Fruit fly (Drosophila melanogaster) whole organism, embryonic: ENCODE results near the gene CG34282.
A peak's percentile ranks its signal among the peaks of the same experiment; 100 is the strongest.

Source experiments
- CG1024 ChIP-seq: fragments of 200-800 bp; sonication (Bioruptor generic); IDR thresholded peaks from 2 replicates; pipeline ENCODE4 v1.3.6; 2022; ENCODE audit warnings: missing biosample characterization, missing genetic modification characterization
- CG10431 ChIP-seq: fragments of 200-800 bp; sonication (Bioruptor generic); optimal IDR thresholded peaks from 3 replicates; lab custom pipeline; 2018; ENCODE audit warnings: missing biosample characterization, mild to moderate bottlenecking, missing genetic modification characterization
- CG10543 ChIP-seq: fragments of 200-800 bp; sonication (Bioruptor generic); optimal IDR thresholded peaks from 3 replicates; lab custom pipeline; 2017; ENCODE audit warnings: missing biosample characterization, mild to moderate bottlenecking, missing genetic modification characterization, moderate library complexity
- CG11247 ChIP-seq: fragments of 200-800 bp; sonication (Bioruptor generic); IDR thresholded peaks from 2 replicates; pipeline ENCODE4 v1.3.6; 2022; ENCODE audit warnings: missing biosample characterization, missing genetic modification characterization
- CG1233 ChIP-seq: fragments of 200-800 bp; sonication (Bioruptor generic); optimal IDR thresholded peaks from 4 replicates; lab custom pipeline; 2018; ENCODE audit warnings: missing biosample characterization, mild to moderate bottlenecking, missing genetic modification characterization
- CG14441 ChIP-seq: fragments of 200-800 bp; sonication (Bioruptor generic); IDR thresholded peaks from 2 replicates; pipeline ENCODE4 v1.3.6; 2022; ENCODE audit warnings: missing biosample characterization, missing genetic modification characterization
- CG15696 ChIP-seq: fragments of 200-800 bp; sonication (Bioruptor generic); optimal IDR thresholded peaks from 2 replicates; lab custom pipeline; 2019; ENCODE audit warnings: missing biosample characterization, mild to moderate bottlenecking, missing genetic modification characterization, moderate library complexity
- CG1603 ChIP-seq: fragments of 200-800 bp; sonication (Bioruptor generic); optimal IDR thresholded peaks from 2 replicates; lab custom pipeline; 2019; ENCODE audit warnings: missing biosample characterization, mild to moderate bottlenecking, missing genetic modification characterization, moderate library complexity
- CG17612 ChIP-seq: fragments of 200-800 bp; sonication (Bioruptor generic); IDR thresholded peaks from 2 replicates; pipeline ENCODE4 v1.3.6; 2022; ENCODE audit warnings: missing biosample characterization, missing genetic modification characterization
- CG1832 ChIP-seq: fragments of 200-800 bp; sonication (Bioruptor generic); optimal IDR thresholded peaks from 2 replicates; lab custom pipeline; 2017; ENCODE audit warnings: missing biosample characterization, mild to moderate bottlenecking, missing genetic modification characterization, inconsistent platforms
- CG3065 ChIP-seq: fragments of 200-800 bp; sonication (Bioruptor generic); optimal IDR thresholded peaks from 2 replicates; lab custom pipeline; 2016; ENCODE audit warnings: missing biosample characterization, missing genetic modification characterization
- CG31224 ChIP-seq: fragments of 200-800 bp; sonication (Bioruptor generic); IDR thresholded peaks from 2 replicates; pipeline ENCODE4 v1.3.6; 2022; ENCODE audit warnings: missing biosample characterization, missing genetic modification characterization
- CG32772 ChIP-seq: fragments of 200-800 bp; sonication (Bioruptor generic); IDR thresholded peaks from 2 replicates; pipeline ENCODE4 v1.3.6; 2022; ENCODE audit warnings: missing biosample characterization, missing genetic modification characterization
- CG34224 ChIP-seq: fragments of 200-800 bp; sonication (Bioruptor generic); IDR thresholded peaks from 3 replicates; pipeline ENCODE4 v1.3.6; 2022; ENCODE audit warnings: missing biosample characterization, missing genetic modification characterization; ENCODE audit not compliant: partially characterized antibody
- CG5245 ChIP-seq: fragments of 200-800 bp; sonication (Bioruptor generic); optimal IDR thresholded peaks from 3 replicates; lab custom pipeline; 2016; ENCODE audit warnings: missing biosample characterization, missing genetic modification characterization
- CG6689 ChIP-seq: fragments of 200-800 bp; sonication (Bioruptor generic); IDR thresholded peaks from 2 replicates; pipeline ENCODE4 v1.3.6; 2022; ENCODE audit warnings: missing biosample characterization, missing genetic modification characterization
- CG7556 ChIP-seq: fragments of 200-800 bp; sonication (Bioruptor generic); optimal IDR thresholded peaks from 2 replicates; lab custom pipeline; 2017; ENCODE audit warnings: missing biosample characterization, mild to moderate bottlenecking, missing genetic modification characterization
- CG8290 ChIP-seq, 3 experiments: fragments of 200-800 bp; sonication (Bioruptor generic); optimal IDR thresholded peaks; 2 replicates each; lab custom pipeline; 2016 to 2019; ENCODE audit warnings: missing biosample characterization in 3 of 3, missing genetic modification characterization in 3 of 3, mild to moderate bottlenecking in 2 of 3, moderate library complexity in 1 of 3
- CG8388 ChIP-seq: fragments of 200-800 bp; sonication (Bioruptor generic); optimal IDR thresholded peaks from 2 replicates; lab custom pipeline; 2019; ENCODE audit warnings: missing biosample characterization, mild to moderate bottlenecking, missing genetic modification characterization, moderate library complexity
- CG9932 ChIP-seq: fragments of 200-800 bp; sonication (Bioruptor generic); IDR thresholded peaks from 2 replicates; pipeline ENCODE4 v1.3.6; 2022; ENCODE audit warnings: missing biosample characterization, missing genetic modification characterization
- CTCF ChIP-seq: fragments of 200-800 bp; sonication (Bioruptor generic); optimal IDR thresholded peaks from 2 replicates; lab custom pipeline; 2017; ENCODE audit warnings: missing biosample characterization, mild to moderate bottlenecking, missing genetic modification characterization, moderate library complexity
- D19B ChIP-seq: fragments of 200-800 bp; sonication (Bioruptor generic); optimal IDR thresholded peaks from 2 replicates; lab custom pipeline; 2017; ENCODE audit warnings: missing biosample characterization, mild to moderate bottlenecking, missing genetic modification characterization
- Ets97D ChIP-seq: fragments of 200-800 bp; sonication (Bioruptor generic); optimal IDR thresholded peaks from 3 replicates; lab custom pipeline; 2016; ENCODE audit warnings: missing biosample characterization, missing genetic modification characterization
- Hmr ChIP-seq: fragments of 200-800 bp; sonication (Bioruptor generic); optimal IDR thresholded peaks from 3 replicates; lab custom pipeline; 2017; ENCODE audit warnings: mild to moderate bottlenecking, missing biosample characterization, missing genetic modification reagents, missing genetic modification characterization
- Hr39 ChIP-seq: fragments of >200 bp; optimal IDR thresholded peaks from 2 replicates; lab custom pipeline; 2017
- Lhr ChIP-seq: fragments of 200-800 bp; sonication (Bioruptor generic); optimal IDR thresholded peaks from 3 replicates; lab custom pipeline; 2017; ENCODE audit warnings: mild to moderate bottlenecking, missing biosample characterization, missing genetic modification reagents, missing genetic modification characterization
- MBD-R2 ChIP-seq: fragments of 200-800 bp; sonication (Bioruptor generic); IDR thresholded peaks from 2 replicates; pipeline ENCODE4 v1.3.6; 2022; ENCODE audit warnings: missing biosample characterization, missing genetic modification characterization
- Meics ChIP-seq: fragments of 200-800 bp; sonication (Bioruptor generic); optimal IDR thresholded peaks from 2 replicates; lab custom pipeline; 2017; ENCODE audit warnings: missing biosample characterization, mild to moderate bottlenecking, missing genetic modification characterization
- Rfx ChIP-seq: fragments of 200-800 bp; sonication (Bioruptor generic); IDR thresholded peaks from 2 replicates; pipeline ENCODE4 v1.3.6; 2022; ENCODE audit warnings: missing biosample characterization, missing genetic modification characterization
- Rx ChIP-seq: fragments of 200-800 bp; sonication (Bioruptor generic); IDR thresholded peaks from 2 replicates; pipeline ENCODE4 v1.3.6; 2022; ENCODE audit warnings: missing biosample characterization, missing genetic modification characterization
- Six4 ChIP-seq: fragments of 200-800 bp; sonication (Bioruptor generic); optimal IDR thresholded peaks from 2 replicates; lab custom pipeline; 2016; ENCODE audit warnings: missing biosample characterization, missing genetic modification characterization
- Sry-β ChIP-seq: fragments of 200-800 bp; sonication (Bioruptor generic); optimal IDR thresholded peaks from 2 replicates; lab custom pipeline; 2018; ENCODE audit warnings: missing biosample characterization, mild to moderate bottlenecking, missing genetic modification characterization, moderate library complexity
- Stat92E ChIP-seq, 3 experiments: fragments of >200 bp in 2 of 3; fragments of 200-800 bp in 1 of 3; sonication (Bioruptor generic) in 1 of 3; optimal IDR thresholded peaks; 2 replicates each; lab custom pipeline; 2017 to 2019; ENCODE audit warnings: missing biosample characterization in 3 of 3, missing genetic modification characterization in 3 of 3, mild to moderate bottlenecking in 1 of 3, moderate library complexity in 1 of 3
- Tbp ChIP-seq: fragments of >200 bp; optimal IDR thresholded peaks from 2 replicates; lab custom pipeline; 2018; ENCODE audit warnings: missing biosample characterization, missing genetic modification characterization
- Vsx1 ChIP-seq: fragments of 200-800 bp; sonication (Bioruptor generic); optimal IDR thresholded peaks from 2 replicates; lab custom pipeline; 2017; ENCODE audit warnings: missing biosample characterization, mild to moderate bottlenecking, missing genetic modification characterization, missing genetic modification reagents
- bbx ChIP-seq: fragments of 200-800 bp; sonication (Bioruptor generic); IDR thresholded peaks from 2 replicates; pipeline ENCODE4 v1.3.6; 2022; ENCODE audit warnings: missing biosample characterization, missing genetic modification characterization; ENCODE audit not compliant: partially characterized antibody
- ci ChIP-seq: fragments of 200-800 bp; sonication (Bioruptor generic); IDR thresholded peaks from 3 replicates; pipeline ENCODE4 v1.3.6; 2022; ENCODE audit warnings: missing biosample characterization, missing genetic modification characterization
- dm ChIP-seq: fragments of 200-800 bp; sonication (Bioruptor generic); optimal IDR thresholded peaks from 3 replicates; lab custom pipeline; 2016; ENCODE audit warnings: missing biosample characterization, missing genetic modification characterization
- dpn ChIP-seq, 2 experiments: fragments of 200-800 bp; sonication (Bioruptor generic); optimal IDR thresholded peaks; 3 replicates each; lab custom pipeline; 2016; ENCODE audit warnings: missing biosample characterization in 2 of 2, missing genetic modification characterization in 2 of 2
- gsb-n ChIP-seq: fragments of 200-800 bp; sonication (Bioruptor generic); optimal IDR thresholded peaks from 3 replicates; lab custom pipeline; 2018; ENCODE audit warnings: missing biosample characterization, mild to moderate bottlenecking, missing genetic modification characterization
- hth ChIP-seq: fragments of >200 bp; optimal IDR thresholded peaks from 2 replicates; lab custom pipeline; 2017; ENCODE audit warnings: inconsistent platforms
- kay ChIP-seq: fragments of 200-800 bp; sonication (Bioruptor generic); optimal IDR thresholded peaks from 2 replicates; lab custom pipeline; 2016; ENCODE audit warnings: missing biosample characterization, missing genetic modification characterization
- kni ChIP-seq: fragments of 200-800 bp; sonication (Bioruptor generic); optimal IDR thresholded peaks from 3 replicates; lab custom pipeline; 2017; ENCODE audit warnings: mild to moderate bottlenecking, missing biosample characterization, missing genetic modification reagents, missing genetic modification characterization
- prd ChIP-seq, 3 experiments: fragments of >200 bp in 2 of 3; fragments of 200-800 bp in 1 of 3; sonication (Bioruptor generic) in 1 of 3; optimal IDR thresholded peaks in 2 of 3; IDR thresholded peaks in 1 of 3; 2 replicates in 2 of 3; 3 replicates in 1 of 3; pipeline versions ENCODE4 v1.3.6 to Lab custom; 2017 to 2022; ENCODE audit warnings: missing biosample characterization in 1 of 3, missing genetic modification characterization in 1 of 3
- ro ChIP-seq: fragments of 200-800 bp; sonication (Bioruptor generic); IDR thresholded peaks from 2 replicates; pipeline ENCODE4 v1.3.6; 2022; ENCODE audit warnings: missing biosample characterization, missing genetic modification characterization
- sc ChIP-seq, 3 experiments: fragments of >200 bp in 2 of 3; fragments of 200-800 bp in 1 of 3; sonication (Bioruptor generic) in 1 of 3; optimal IDR thresholded peaks; 2 replicates in 2 of 3; 3 replicates in 1 of 3; lab custom pipeline; 2017; ENCODE audit warnings: mild to moderate bottlenecking in 1 of 3, missing biosample characterization in 1 of 3, missing genetic modification characterization in 1 of 3, missing genetic modification reagents in 1 of 3
- sima ChIP-seq: fragments of 200-800 bp; sonication (Bioruptor generic); optimal IDR thresholded peaks from 2 replicates; lab custom pipeline; 2016; ENCODE audit warnings: missing biosample characterization, missing genetic modification characterization
- tgo ChIP-seq: fragments of 200-800 bp; sonication (Bioruptor generic); IDR thresholded peaks from 3 replicates; pipeline ENCODE4 v1.3.6; 2022; ENCODE audit warnings: missing biosample characterization, missing genetic modification characterization
- trh ChIP-seq: fragments of 200-800 bp; sonication (Bioruptor generic); optimal IDR thresholded peaks from 2 replicates; lab custom pipeline; 2016; ENCODE audit warnings: missing biosample characterization, missing genetic modification characterization
- yki ChIP-seq: fragments of >200 bp; optimal IDR thresholded peaks from 3 replicates; lab custom pipeline; 2018

The CG34282 gene

dm6 chr3R:18658945-18659642 is 36.0 kb upstream of the CG34282 start, which contains the start of the genes CG31224 and CstF64 (continued):
- TF ChIP-seq Sry-β (GFP tag; lab: Kevin White, UChicago) (peak; percentile 95), Ets97D (peak; percentile 94), Vsx1 (peak; percentile 22), gsb-n (tag; lab: Kevin White, UChicago) (no peak), D19B (GFP tag; lab: Kevin White, UChicago) (no peak), Rx (peak; percentile 74), Meics (GFP tag; lab: Kevin White, UChicago) (peak; percentile 78), Rfx (GFP tag; lab: Robert Waterston, UW) (peak; percentile 87), Hmr (GFP tag; lab: Kevin White, UChicago) (peak; percentile 89), kay (GFP tag; lab: Kevin White, UChicago) (peak; percentile 71), CG17612 (GFP tag; lab: Robert Waterston, UW) (no peak), bbx (GFP tag; lab: Robert Waterston, UW) (no peak), CG6689 (GFP tag; lab: Robert Waterston, UW) (peak; percentile 84), sc (optimal IDR thresholded peaks at IDR 0.05; lab: Kevin White, UChicago) (no peak), sc (GFP tag; optimal IDR thresholded peaks at IDR 0.05; lab: Kevin White, UChicago) (peak; percentile 74), CG9932 (GFP tag; lab: Robert Waterston, UW) (peak; percentile 93), CG34224 (GFP tag; lab: Robert Waterston, UW) (no peak), CG14441 (GFP tag; lab: Robert Waterston, UW) (peak; percentile 85), CG10431 (GFP tag; lab: Kevin White, UChicago) (peak; percentile 46), dm (GFP tag; lab: Kevin White, UChicago) (peak; percentile 83), CG8290 (GFP tag; optimal IDR thresholded peaks at IDR 0.05; lab: Kevin White, UChicago) (peak; percentile 83), CG8290 (tag; optimal IDR thresholded peaks at IDR 0.05; lab: Kevin White, UChicago) (no peak), sima (peak; percentile 53), CG7556 (GFP tag; lab: Kevin White, UChicago) (peak; percentile 76), hth (no peak), dpn (GFP tag; optimal IDR thresholded peaks at IDR 0.05; lab: Kevin White, UChicago) (peak; percentile 90 to 93), tgo (GFP tag; lab: Robert Waterston, UW) (peak; percentile 84), MBD-R2 (GFP tag; lab: Robert Waterston, UW) (peak; percentile 77), CG3065 (peak; percentile 42), prd (optimal IDR thresholded peaks at IDR 0.05; lab: Kevin White, UChicago) (no peak), prd (GFP tag; IDR thresholded peaks at IDR 0.05; lab: Robert Waterston, UW) (peak; percentile 89), CG11247 (GFP tag; lab: Robert Waterston, UW) (peak; percentile 80), CG1024 (GFP tag; lab: Robert Waterston, UW) (peak; percentile 45; the same call in 1 of the 2 replicates), Stat92E (GFP tag; optimal IDR thresholded peaks at IDR 0.05; lab: Kevin White, UChicago) (peak in 1 of 3 experiments; percentile 73), CTCF (GFP tag; lab: Kevin White, UChicago) (no peak), CG1603 (no peak), Hr39 (lab: Kevin White, UChicago) (no peak), ro (GFP tag; lab: Robert Waterston, UW) (peak; percentile 68), CG1832 (GFP tag; lab: Kevin White, UChicago) (peak; percentile 48), yki (no peak), trh (GFP tag; lab: Kevin White, UChicago) (peak; percentile 58), CG31224 (GFP tag; lab: Robert Waterston, UW) (peak; percentile 91), ci (GFP tag; lab: Robert Waterston, UW) (peak; percentile 85), CG8388 (peak; percentile 75), Six4 (GFP tag; lab: Kevin White, UChicago) (peak; percentile 68), kni (GFP tag; lab: Kevin White, UChicago) (peak; percentile 54), CG1233 (peak; percentile 70), Tbp (GFP tag; lab: Kevin White, UChicago) (no peak), CG10543 (GFP tag; lab: Kevin White, UChicago) (peak; percentile 85), Lhr (GFP tag; lab: Kevin White, UChicago) (no peak), CG15696 (tag; lab: Kevin White, UChicago) (peak; percentile 81), CG32772 (GFP tag; lab: Robert Waterston, UW) (peak; percentile 77), CG5245 (GFP tag; lab: Kevin White, UChicago) (peak; percentile 76)
